Worm (Caenorhabditis elegans) whole organism, L1 larva: Measurements from ENCODE around the gene otpl-4.
"Not testable (repeated sequence)": the region's sequence is repeated elsewhere in the genome, so short reads cannot be mapped to it uniquely, and the experiment has no call there.

Experiments
- alr-1 ChIP-seq: fragments of 200-800 bp; sonication (Bioruptor generic); optimal IDR thresholded peaks from 2 replicates; lab custom pipeline; 2018; ENCODE audit warnings: borderline replicate concordance, mild to moderate bottlenecking, missing genetic modification characterization, missing compliant biosample characterization
- ama-1 ChIP-seq: fragments of 150-350 bp; optimal IDR thresholded peaks from 2 replicates; lab custom pipeline; 2014
- blmp-1 ChIP-seq: fragments of 150-350 bp; optimal IDR thresholded peaks from 2 replicates; lab custom pipeline; 2014; ENCODE audit warnings: missing biosample characterization, missing genetic modification characterization
- fos-1 ChIP-seq: fragments of 150-350 bp; optimal IDR thresholded peaks from 2 replicates; lab custom pipeline; 2014; ENCODE audit warnings: missing biosample characterization, missing genetic modification characterization
- lin-13 ChIP-seq: fragments of 150-350 bp; optimal IDR thresholded peaks from 2 replicates; lab custom pipeline; 2014; ENCODE audit warnings: missing biosample characterization, missing genetic modification reagents, missing genetic modification characterization
- lin-15B ChIP-seq: fragments of 150-350 bp; sonication (generic microtip); optimal IDR thresholded peaks from 3 replicates; lab custom pipeline; 2014; ENCODE audit warnings: missing biosample characterization, missing genetic modification characterization
- lsy-2 ChIP-seq, 2 experiments: fragments of 150-350 bp; optimal IDR thresholded peaks; 2 replicates each; lab custom pipeline; 2014; ENCODE audit warnings: missing biosample characterization in 2 of 2, missing genetic modification characterization in 2 of 2
- mdl-1 ChIP-seq, 2 experiments: fragments of 150-350 bp; optimal IDR thresholded peaks; 2 replicates each; lab custom pipeline; 2014 to 2017; ENCODE audit warnings: missing biosample characterization in 2 of 2, missing genetic modification characterization in 2 of 2, inconsistent platforms in 1 of 2
- mep-1 ChIP-seq: fragments of 150-350 bp; optimal IDR thresholded peaks from 2 replicates; lab custom pipeline; 2014; ENCODE audit warnings: missing biosample characterization, missing genetic modification characterization
- pag-3 ChIP-seq: sonication (generic microtip); optimal IDR thresholded peaks from 2 replicates; lab custom pipeline; 2017; ENCODE audit warnings: missing genetic modification characterization, mild to moderate bottlenecking, missing compliant biosample characterization, antibody characterized with exemption, borderline replicate concordance; ENCODE audit not compliant: insufficient read depth
- pax-3 ChIP-seq: fragments of 200-800 bp; sonication (Bioruptor generic); optimal IDR thresholded peaks from 2 replicates; lab custom pipeline; 2018; ENCODE audit warnings: mild to moderate bottlenecking, missing genetic modification characterization, moderate library complexity, missing compliant biosample characterization

DNA sequence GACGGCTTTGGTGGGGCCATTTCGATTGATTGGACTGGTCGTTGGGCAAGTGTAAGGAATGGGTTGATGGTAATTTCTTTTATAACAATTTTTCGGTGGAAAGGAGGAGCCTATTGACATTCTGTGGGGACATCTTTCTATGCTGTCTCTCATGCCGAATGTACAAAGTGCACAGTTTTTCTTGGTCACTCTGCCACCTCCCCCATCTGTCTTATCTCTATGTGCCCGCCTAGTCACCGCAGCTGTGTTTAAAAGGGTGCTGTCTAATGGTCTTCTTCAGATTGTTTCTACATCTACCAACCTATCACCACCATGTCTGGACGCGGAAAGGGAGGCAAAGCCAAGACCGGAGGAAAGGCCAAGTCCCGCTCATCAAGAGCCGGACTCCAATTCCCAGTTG lies 4.1 kb upstream of the otpl-4 start, which contains the start of the genes his-8 and his-7:
- TF ChIP-seq blmp-1 (tag; lab: Kevin White, UChicago); mdl-1 (tag; optimal IDR thresholded peaks at IDR 0.05; lab: Kevin White, UChicago); fos-1 (tag; lab: Kevin White, UChicago); ama-1 (lab: Kevin White, UChicago); mep-1 (tag; lab: Kevin White, UChicago); lsy-2 (tag; optimal IDR thresholded peaks at IDR 0.05; lab: Kevin White, UChicago); pax-3; lin-15B; lin-13 (GFP tag; lab: Kevin White, UChicago); pag-3; alr-1: not testable (repeated sequence)
